Worm (Caenorhabditis elegans) whole organism, L1 larva: ENCODE measurements around the gene vps-45.
A peak's percentile ranks its signal among the peaks of the same experiment; 100 is the strongest.

ENCODE experiments used
- F16B12.6 ChIP-seq: fragments of 150-350 bp; optimal IDR thresholded peaks from 2 replicates; lab custom pipeline; 2014; ENCODE audit warnings: missing biosample characterization, missing genetic modification characterization
- aha-1 ChIP-seq: fragments of 150-350 bp; optimal IDR thresholded peaks from 2 replicates; lab custom pipeline; 2014; ENCODE audit warnings: missing biosample characterization, missing genetic modification characterization
- alr-1 ChIP-seq: fragments of 200-800 bp; sonication (Bioruptor generic); optimal IDR thresholded peaks from 2 replicates; lab custom pipeline; 2018; ENCODE audit warnings: borderline replicate concordance, mild to moderate bottlenecking, missing genetic modification characterization, missing compliant biosample characterization
- blmp-1 ChIP-seq: fragments of 150-350 bp; optimal IDR thresholded peaks from 2 replicates; lab custom pipeline; 2014; ENCODE audit warnings: missing biosample characterization, missing genetic modification characterization
- ceh-63 ChIP-seq: fragments of 200-800 bp; sonication (Bioruptor generic); optimal IDR thresholded peaks from 2 replicates; lab custom pipeline; 2018; ENCODE audit warnings: mild to moderate bottlenecking, missing genetic modification characterization, missing compliant biosample characterization
- ceh-8 ChIP-seq: fragments of 200-800 bp; sonication (Bioruptor generic); optimal IDR thresholded peaks from 2 replicates; lab custom pipeline; 2018; ENCODE audit warnings: mild to moderate bottlenecking, missing genetic modification characterization, moderate library complexity, missing compliant biosample characterization
- ceh-90 ChIP-seq: sonication (generic microtip); optimal IDR thresholded peaks from 2 replicates; lab custom pipeline; 2016; ENCODE audit warnings: missing genetic modification characterization, missing compliant biosample characterization
- ces-1 ChIP-seq: fragments of 150-350 bp; optimal IDR thresholded peaks from 2 replicates; lab custom pipeline; 2014; ENCODE audit warnings: missing biosample characterization, missing genetic modification reagents, missing genetic modification characterization
- dsc-1 ChIP-seq: sonication (generic microtip); optimal IDR thresholded peaks from 2 replicates; lab custom pipeline; 2016; ENCODE audit warnings: mild to moderate bottlenecking, missing genetic modification characterization, missing compliant biosample characterization
- efl-1 ChIP-seq, 4 experiments: fragments of 150-350 bp; optimal IDR thresholded peaks in 3 of 4; peaks in 1 of 4; 1 replicate in 1 of 4; 2 replicates in 3 of 4; lab custom pipeline; 2014; ENCODE audit warnings: missing biosample characterization in 2 of 4, missing genetic modification characterization in 2 of 4, missing genetic modification reagents in 2 of 4
- egl-13 ChIP-seq: sonication (generic microtip); optimal IDR thresholded peaks from 2 replicates; lab custom pipeline; 2016; ENCODE audit warnings: missing genotype, missing genetic modification reagents, missing genetic modification characterization, missing compliant biosample characterization
- ets-5 ChIP-seq: fragments of 200-800 bp; sonication (Bioruptor generic); IDR thresholded peaks from 2 replicates; pipeline ENCODE4 v1.3.6; 2022; ENCODE audit warnings: missing genetic modification characterization, missing compliant biosample characterization
- fkh-10 ChIP-seq: sonication (generic microtip); optimal IDR thresholded peaks from 2 replicates; lab custom pipeline; 2017; ENCODE audit warnings: missing biosample characterization, missing genetic modification reagents, missing genetic modification characterization
- fkh-4 ChIP-seq: sonication (generic microtip); optimal IDR thresholded peaks from 2 replicates; lab custom pipeline; 2016; ENCODE audit warnings: missing compliant biosample characterization, missing genetic modification characterization, borderline replicate concordance
- fos-1 ChIP-seq: fragments of 150-350 bp; optimal IDR thresholded peaks from 2 replicates; lab custom pipeline; 2014; ENCODE audit warnings: missing biosample characterization, missing genetic modification characterization
- grh-1 ChIP-seq: fragments of 200-800 bp; sonication (Bioruptor generic); IDR thresholded peaks from 2 replicates; pipeline ENCODE4 v1.3.6; 2022; ENCODE audit warnings: missing genetic modification reagents, missing genetic modification characterization, missing compliant biosample characterization
- hlh-17 ChIP-seq: fragments of 200-800 bp; sonication (Bioruptor generic); optimal IDR thresholded peaks from 2 replicates; lab custom pipeline; 2018; ENCODE audit warnings: missing genetic modification characterization, mild to moderate bottlenecking, missing compliant biosample characterization, moderate library complexity, borderline replicate concordance
- irx-1 ChIP-seq: sonication (generic microtip); optimal IDR thresholded peaks from 2 replicates; lab custom pipeline; 2016; ENCODE audit warnings: missing genetic modification characterization, missing compliant biosample characterization
- jun-1 ChIP-seq: fragments of 150-350 bp; optimal IDR thresholded peaks from 2 replicates; lab custom pipeline; 2014; ENCODE audit warnings: missing biosample characterization, missing genetic modification reagents, missing genetic modification characterization
- lin-14 ChIP-seq: fragments of 200-800 bp; sonication (Bioruptor generic); optimal IDR thresholded peaks from 2 replicates; lab custom pipeline; 2018; ENCODE audit warnings: mild to moderate bottlenecking, missing genetic modification characterization, moderate library complexity, missing compliant biosample characterization
- lin-15B ChIP-seq: fragments of 150-350 bp; sonication (generic microtip); optimal IDR thresholded peaks from 3 replicates; lab custom pipeline; 2014; ENCODE audit warnings: missing biosample characterization, missing genetic modification characterization
- lin-39 ChIP-seq: fragments of 150-350 bp; optimal IDR thresholded peaks from 2 replicates; lab custom pipeline; 2014; ENCODE audit warnings: missing biosample characterization, missing genetic modification reagents, missing genetic modification characterization
- lir-3 ChIP-seq: sonication (generic microtip); optimal IDR thresholded peaks from 2 replicates; lab custom pipeline; 2016; ENCODE audit warnings: mild to moderate bottlenecking, missing genetic modification characterization, moderate library complexity, missing compliant biosample characterization; ENCODE audit not compliant: poor library complexity
- lsy-2 ChIP-seq, 2 experiments: fragments of 150-350 bp; optimal IDR thresholded peaks; 2 replicates each; lab custom pipeline; 2014; ENCODE audit warnings: missing biosample characterization in 2 of 2, missing genetic modification characterization in 2 of 2
- mab-9 ChIP-seq: fragments of 200-800 bp; sonication (Bioruptor generic); IDR thresholded peaks from 2 replicates; pipeline ENCODE4 v1.3.6; 2022; ENCODE audit warnings: missing genetic modification reagents, missing genetic modification characterization, missing compliant biosample characterization
- mdl-1 ChIP-seq, 2 experiments: fragments of 150-350 bp; optimal IDR thresholded peaks; 2 replicates each; lab custom pipeline; 2014 to 2017; ENCODE audit warnings: missing biosample characterization in 2 of 2, missing genetic modification characterization in 2 of 2, inconsistent platforms in 1 of 2
- mef-2 ChIP-seq: fragments of 150-350 bp; optimal IDR thresholded peaks from 2 replicates; lab custom pipeline; 2014; ENCODE audit warnings: missing biosample characterization, missing genetic modification characterization
- mep-1 ChIP-seq: fragments of 150-350 bp; optimal IDR thresholded peaks from 2 replicates; lab custom pipeline; 2014; ENCODE audit warnings: missing biosample characterization, missing genetic modification characterization
- nhr-11 ChIP-seq: fragments of 150-350 bp; optimal IDR thresholded peaks from 2 replicates; lab custom pipeline; 2014; ENCODE audit warnings: missing biosample characterization, missing genetic modification characterization
- nhr-20 ChIP-seq: sonication (generic microtip); optimal IDR thresholded peaks from 2 replicates; lab custom pipeline; 2016; ENCODE audit warnings: mild to moderate bottlenecking, missing genetic modification characterization, missing compliant biosample characterization
- nhr-237 ChIP-seq: fragments of 150-350 bp; optimal IDR thresholded peaks from 2 replicates; lab custom pipeline; 2014; ENCODE audit warnings: missing biosample characterization, missing genetic modification characterization
- nhr-47 ChIP-seq: sonication (generic microtip); optimal IDR thresholded peaks from 2 replicates; lab custom pipeline; 2016; ENCODE audit warnings: mild to moderate bottlenecking, missing genetic modification characterization, moderate library complexity, missing compliant biosample characterization
- nhr-71 ChIP-seq: sonication (generic microtip); optimal IDR thresholded peaks from 2 replicates; lab custom pipeline; 2016; ENCODE audit warnings: mild to moderate bottlenecking, missing genetic modification characterization, moderate library complexity, missing compliant biosample characterization
- pax-3 ChIP-seq: fragments of 200-800 bp; sonication (Bioruptor generic); optimal IDR thresholded peaks from 2 replicates; lab custom pipeline; 2018; ENCODE audit warnings: mild to moderate bottlenecking, missing genetic modification characterization, moderate library complexity, missing compliant biosample characterization
- pqm-1 ChIP-seq: sonication (generic microtip); optimal IDR thresholded peaks from 3 replicates; lab custom pipeline; 2017; ENCODE audit warnings: missing biosample characterization, missing genetic modification characterization
- skn-1 ChIP-seq: fragments of 150-350 bp; optimal IDR thresholded peaks from 2 replicates; lab custom pipeline; 2014; ENCODE audit warnings: missing biosample characterization, missing genetic modification characterization
- snu-23 ChIP-seq: sonication (generic microtip); optimal IDR thresholded peaks from 2 replicates; lab custom pipeline; 2016; ENCODE audit warnings: missing genetic modification characterization, missing compliant biosample characterization
- sox-4 ChIP-seq: sonication (generic microtip); optimal IDR thresholded peaks from 2 replicates; lab custom pipeline; 2016; ENCODE audit warnings: missing genetic modification characterization, missing compliant biosample characterization
- swsn-7 ChIP-seq: sonication (generic microtip); optimal IDR thresholded peaks from 2 replicates; lab custom pipeline; 2016; ENCODE audit warnings: missing genetic modification characterization, missing compliant biosample characterization
- tbx-2 ChIP-seq: sonication (generic microtip); optimal IDR thresholded peaks from 2 replicates; lab custom pipeline; 2016; ENCODE audit warnings: missing genetic modification characterization, missing compliant biosample characterization
- unc-30 ChIP-seq: sonication (generic microtip); optimal IDR thresholded peaks from 2 replicates; lab custom pipeline; 2017; ENCODE audit warnings: missing biosample characterization, missing genetic modification characterization
- unc-86 ChIP-seq: sonication (generic microtip); optimal IDR thresholded peaks from 2 replicates; lab custom pipeline; 2016; ENCODE audit warnings: missing genetic modification characterization, missing compliant biosample characterization
- ztf-11 ChIP-seq, 2 experiments: sonication (generic microtip); optimal IDR thresholded peaks; 2 replicates each; lab custom pipeline; 2016 to 2017; ENCODE audit warnings: missing genetic modification characterization in 2 of 2, missing biosample characterization in 1 of 2, missing compliant biosample characterization in 1 of 2
- ztf-4 ChIP-seq: fragments of 150-350 bp; optimal IDR thresholded peaks from 2 replicates; lab custom pipeline; 2014; ENCODE audit warnings: missing biosample characterization, missing genetic modification characterization

Gene vps-45

DNA sequence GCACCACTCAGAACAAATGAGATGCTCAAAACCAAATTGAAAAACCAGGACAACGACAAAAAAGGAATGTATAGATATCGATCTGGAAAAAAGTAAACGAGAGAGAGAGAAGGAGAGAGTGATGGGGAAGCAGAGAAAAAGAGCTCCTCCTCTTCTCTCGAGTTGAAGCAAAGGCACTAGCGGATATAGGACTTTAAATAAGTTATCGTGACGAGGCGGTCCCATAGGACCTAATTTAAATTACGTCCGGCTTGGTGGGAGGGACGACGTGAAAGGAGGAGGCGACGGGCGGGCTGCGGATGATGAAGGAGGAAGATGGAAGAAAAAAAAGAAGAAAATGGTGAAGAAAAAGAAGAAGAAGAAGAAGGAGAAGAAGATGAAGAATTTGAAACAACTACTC, 43.9 kb upstream of the vps-45 start:
- TF ChIP-seq ztf-4 (tag; lab: Kevin White, UChicago): no peak
- TF ChIP-seq pqm-1 (tag; lab: Kevin White, UChicago): no peak
- TF ChIP-seq skn-1 (tag; lab: Kevin White, UChicago): peak; percentile 31
- peak; percentile 67 for TF ChIP-seq ces-1 (GFP tag; lab: Kevin White, UChicago)
- no peak for TF ChIP-seq lir-3 (tag; lab: Kevin White, UChicago)
- TF ChIP-seq lin-39 (tag; lab: Kevin White, UChicago): no peak
- no peak for TF ChIP-seq mdl-1 (tag; optimal IDR thresholded peaks at IDR 0.05; lab: Kevin White, UChicago)
- no peak for TF ChIP-seq lin-15B (tag; lab: Kevin White, UChicago)
- 0 out of 2 replicates have a peak, but pooled peaks have one; percentile 42 for TF ChIP-seq mab-9 (GFP tag; lab: Robert Waterston, UW)
- no peak for TF ChIP-seq ets-5 (GFP tag; lab: Robert Waterston, UW)
- no peak for TF ChIP-seq grh-1 (GFP tag; lab: Robert Waterston, UW)
- no peak for TF ChIP-seq hlh-17 (GFP tag; lab: Kevin White, UChicago)
- peak; percentile 47 for TF ChIP-seq dsc-1
- TF ChIP-seq tbx-2 (tag; lab: Kevin White, UChicago): peak; percentile 54
- no peak for TF ChIP-seq ceh-90
- TF ChIP-seq pax-3 (tag; lab: Kevin White, UChicago): no peak
- no peak for TF ChIP-seq nhr-237 (tag; lab: Kevin White, UChicago)
- TF ChIP-seq snu-23 (GFP tag; lab: Kevin White, UChicago): peak; percentile 1
- peak; percentile 60 for TF ChIP-seq ceh-8 (GFP tag; lab: Kevin White, UChicago)
- TF ChIP-seq aha-1 (tag; lab: Kevin White, UChicago): no peak
- TF ChIP-seq unc-86 (tag; lab: Kevin White, UChicago): no peak
- TF ChIP-seq egl-13 (tag; lab: Kevin White, UChicago): peak; percentile 52
- TF ChIP-seq nhr-71 (tag; lab: Kevin White, UChicago): peak; percentile 63
- TF ChIP-seq fkh-10 (GFP tag; lab: Kevin White, UChicago): no peak
- TF ChIP-seq nhr-47 (tag; lab: Kevin White, UChicago): peak; percentile 46
- peak; percentile 28 for TF ChIP-seq mep-1
- TF ChIP-seq unc-30: no peak
- TF ChIP-seq jun-1 (tag; lab: Kevin White, UChicago): no peak
- peak; percentile 29 for TF ChIP-seq swsn-7 (tag; lab: Kevin White, UChicago)
- peak in 1 of 2 experiments; percentile 25 for TF ChIP-seq ztf-11 (tag; optimal IDR thresholded peaks at IDR 0.05; lab: Kevin White, UChicago)
- TF ChIP-seq lin-14 (GFP tag; lab: Kevin White, UChicago): peak; percentile 85
- TF ChIP-seq ceh-63 (GFP tag; lab: Kevin White, UChicago): no peak
- no peak for TF ChIP-seq blmp-1 (tag; lab: Kevin White, UChicago)
- no peak for TF ChIP-seq irx-1 (tag; lab: Kevin White, UChicago)
- peak; percentile 12 for TF ChIP-seq sox-4 (tag; lab: Kevin White, UChicago)

ce11 chrX:1017456-1017855, 42.8 kb upstream of the vps-45 start, which contains the start of the genes F55A4.13 and nlf-1:
Gene F55A4.13, minus strand, starts transcription at chrX:1017556.
Gene nlf-1, minus strand, starts transcription at chrX:1017567.
- TF ChIP-seq unc-86 (tag; lab: Kevin White, UChicago) (no peak), fkh-4 (tag; lab: Kevin White, UChicago) (no peak), nhr-20 (tag; lab: Kevin White, UChicago) (no peak), lin-15B (tag; lab: Kevin White, UChicago) (no peak), nhr-11 (tag; lab: Kevin White, UChicago) (no peak), alr-1 (tag; lab: Kevin White, UChicago) (no peak), fos-1 (tag; lab: Kevin White, UChicago) (no peak), ztf-11 (tag; optimal IDR thresholded peaks at IDR 0.05; lab: Kevin White, UChicago) (no peak), lsy-2 (tag; optimal IDR thresholded peaks at IDR 0.05; lab: Kevin White, UChicago) (no peak), snu-23 (GFP tag; lab: Kevin White, UChicago) (no peak), efl-1 (optimal IDR thresholded peaks at IDR 0.05; lab: Kevin White, UChicago) (no peak), efl-1 (GFP tag; optimal IDR thresholded peaks at IDR 0.05 in 1 of 2; lab: Kevin White, UChicago) (no peak), F16B12.6 (tag; lab: Kevin White, UChicago) (no peak), ceh-63 (GFP tag; lab: Kevin White, UChicago) (no peak), mef-2 (tag; lab: Kevin White, UChicago) (no peak), ztf-4 (tag; lab: Kevin White, UChicago) (no peak)
